Worm (Caenorhabditis elegans) whole organism, dauer: ENCODE data around the gene T05C12.1.

Source experiments
- unc-62 ChIP-seq: sonication (generic microtip); optimal IDR thresholded peaks from 2 replicates; lab custom pipeline; 2017; ENCODE audit warnings: missing biosample characterization, missing genetic modification reagents, missing genetic modification characterization

T05C12.1 gene

DNA sequence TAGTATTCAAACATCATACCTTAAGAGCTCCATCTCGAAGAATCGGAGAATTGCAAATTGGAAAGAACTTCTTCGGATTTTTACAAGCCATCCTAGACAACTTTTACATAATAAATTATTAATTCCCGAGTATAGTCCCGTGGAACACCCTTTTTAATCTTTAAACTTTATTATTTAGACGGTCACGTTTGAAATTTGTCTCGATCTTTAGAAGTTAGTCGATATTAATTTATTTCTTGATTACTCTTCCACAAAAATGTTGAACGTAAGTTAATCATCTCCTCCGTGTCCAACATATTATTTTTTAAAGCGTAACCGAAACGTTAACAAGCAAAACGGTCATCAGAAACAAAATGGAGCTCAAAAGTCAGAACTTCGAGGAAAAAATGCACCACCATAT lies at the start of gene T05C12.1, which contains the start of gene decr-1.3:
TSS of gene T05C12.1 (plus strand) at position 232 of the 400 bp plus-strand sequence.
TSS of gene decr-1.3 (minus strand) at position 101 of the 400 bp plus-strand sequence.
- no peak for TF ChIP-seq unc-62 (GFP tag; lab: Kevin White, UChicago)

DNA sequence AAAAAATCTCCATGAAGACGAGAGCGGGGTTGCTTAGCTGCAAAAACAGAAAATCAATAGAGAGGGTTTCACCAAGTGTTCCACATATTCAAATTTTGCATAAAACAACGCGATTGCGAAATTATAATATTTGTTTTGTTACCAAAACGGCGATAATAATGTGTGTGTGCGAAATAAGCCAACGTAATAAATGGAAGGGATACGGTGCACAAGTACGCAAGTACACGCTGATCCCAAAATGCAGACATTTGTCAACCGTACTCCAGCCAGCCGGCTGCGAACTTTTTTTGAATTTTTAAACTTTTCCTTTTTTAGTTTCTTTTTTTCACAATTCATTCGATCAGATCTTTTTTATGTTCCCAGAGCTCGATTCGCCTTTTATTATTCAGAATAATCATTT lies 48.6 kb upstream of the T05C12.1 start, which contains the start of gene ire-1:
TSS of gene ire-1 (minus strand) at position 44 of the 400 bp plus-strand sequence.
- no peak for TF ChIP-seq unc-62 (GFP tag; lab: Kevin White, UChicago)

DNA sequence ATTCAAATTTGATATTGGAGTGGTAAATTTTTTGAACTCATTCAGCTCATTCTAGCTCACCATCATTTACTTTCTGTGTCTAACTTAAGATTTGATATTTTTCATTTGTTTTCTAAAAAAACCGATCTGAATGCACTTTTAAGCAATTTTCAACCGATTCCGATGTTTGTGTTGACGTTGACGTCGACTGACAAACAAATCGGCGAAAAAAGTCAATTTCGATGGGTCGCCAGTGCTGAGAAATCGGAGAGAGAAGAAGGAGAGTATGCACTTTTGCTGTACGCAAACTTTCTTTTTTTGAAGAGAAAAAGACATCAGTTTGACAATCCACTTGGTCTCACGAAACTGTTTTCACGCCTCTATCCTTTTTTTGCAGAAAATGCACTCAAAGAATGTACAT lies 48.0 kb upstream of the T05C12.1 start:
- no peak for TF ChIP-seq unc-62 (GFP tag; lab: Kevin White, UChicago)

DNA sequence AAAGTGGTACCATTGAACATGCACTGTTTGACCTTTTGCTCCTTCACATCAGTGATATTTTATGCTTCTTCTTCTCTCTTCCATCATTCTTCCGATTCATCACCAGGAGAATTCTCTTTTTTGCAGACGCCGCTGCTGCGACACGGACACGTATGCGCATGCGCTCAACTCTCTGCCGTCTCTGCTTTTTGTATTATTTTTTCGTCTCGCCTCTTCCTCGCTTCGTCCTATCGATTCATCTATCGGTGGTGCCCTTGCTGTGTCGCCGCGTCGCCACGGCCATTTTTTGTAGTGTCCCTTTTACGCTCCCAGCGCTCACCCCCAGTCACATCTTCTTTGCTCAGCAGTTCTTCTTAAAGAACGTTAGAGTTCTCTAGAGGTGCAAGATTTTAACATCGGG lies 47.3 kb upstream of the T05C12.1 start:
- TF ChIP-seq unc-62 (GFP tag; lab: Kevin White, UChicago), result no peak

DNA sequence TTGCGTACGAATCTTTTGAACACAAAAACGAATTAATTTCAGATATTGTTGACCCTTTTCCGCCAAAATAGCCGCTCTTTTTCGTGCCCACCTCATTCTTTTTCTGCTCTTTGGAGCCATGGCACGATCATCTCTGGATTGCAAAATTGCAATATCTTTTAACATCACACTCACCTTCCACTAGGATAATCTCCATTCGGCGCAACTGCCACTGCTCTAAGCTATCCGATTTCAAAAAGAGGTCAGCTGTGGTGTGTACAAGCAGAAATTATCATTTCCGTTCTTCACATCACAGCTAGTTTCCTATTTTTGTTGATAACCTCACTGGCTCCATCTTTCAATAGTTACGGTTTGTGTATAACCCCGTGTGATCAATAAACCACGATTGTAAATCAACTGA lies 46.9 kb upstream of the T05C12.1 start:
- TF ChIP-seq unc-62 (GFP tag; lab: Kevin White, UChicago), result no peak

DNA sequence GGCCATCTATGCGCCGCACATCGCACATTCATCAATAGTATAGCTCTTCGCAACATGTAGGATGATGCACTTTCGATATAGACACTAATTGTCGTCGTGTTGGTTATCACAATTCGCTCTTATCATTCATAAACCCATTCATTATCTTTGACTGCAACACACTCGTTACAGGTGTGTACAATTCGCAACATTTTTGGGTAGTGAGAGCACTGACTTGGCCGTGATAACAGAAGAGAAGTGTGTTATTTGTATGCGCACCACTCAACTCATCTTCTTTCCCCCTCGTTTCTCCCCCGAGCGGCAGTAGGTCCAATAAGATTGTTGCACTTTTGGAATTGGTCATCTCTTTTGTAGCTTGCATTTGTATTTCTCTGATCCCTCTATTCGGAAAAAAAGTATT lies 46.2 kb upstream of the T05C12.1 start:
- no peak for TF ChIP-seq unc-62 (GFP tag; lab: Kevin White, UChicago)

ce11 chrII:8127794-8128193 lies 45.7 kb upstream of the T05C12.1 start:
- no peak for TF ChIP-seq unc-62 (GFP tag; lab: Kevin White, UChicago)

ce11 chrII:8128273-8129039 lies 45.0 kb upstream of the T05C12.1 start:
- TF ChIP-seq unc-62 (GFP tag; lab: Kevin White, UChicago), result no peak

DNA sequence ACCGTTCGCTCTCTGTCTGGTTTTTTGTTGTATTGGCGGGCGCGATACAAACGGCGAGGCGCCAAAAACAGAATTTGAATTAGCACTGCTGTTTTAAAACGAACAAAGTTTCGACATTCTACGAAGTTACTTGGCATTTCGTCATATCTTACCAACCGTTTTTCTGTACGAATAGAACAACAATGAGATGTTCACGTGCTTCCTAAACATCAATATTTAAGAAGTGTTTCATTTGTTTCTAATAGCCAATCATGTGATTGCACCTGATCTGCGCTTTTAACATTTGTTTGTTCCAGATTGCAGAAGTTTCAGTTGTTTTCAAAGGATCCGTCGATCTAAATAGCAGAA lies 44.5 kb upstream of the T05C12.1 start:
- no peak for TF ChIP-seq unc-62 (GFP tag; lab: Kevin White, UChicago)

DNA sequence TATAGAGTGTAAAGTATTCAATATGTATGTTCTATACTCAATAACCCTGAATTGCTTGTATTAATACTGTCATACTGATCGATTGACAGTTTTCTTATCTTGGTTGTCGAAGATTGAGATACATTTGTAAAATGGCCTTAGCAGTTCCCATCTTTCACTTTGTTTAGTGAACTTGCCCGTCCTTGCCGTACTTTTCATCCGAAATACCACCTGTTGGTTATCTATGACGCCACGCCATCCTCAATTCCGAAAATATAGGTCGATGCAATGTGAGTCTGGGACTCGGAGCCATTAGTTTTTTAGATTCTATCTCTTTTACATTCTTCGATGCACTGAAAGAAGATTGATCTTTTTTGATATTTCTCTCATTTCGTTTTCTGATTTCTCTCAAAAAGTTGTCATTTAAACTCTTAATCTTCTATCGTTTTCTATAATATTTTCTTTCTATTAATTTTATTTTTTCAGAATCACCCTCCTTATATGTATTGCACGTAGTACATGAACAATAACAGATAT lies 43.9 kb upstream of the T05C12.1 start, which contains the start of gene ulp-4:
TSS of gene ulp-4 (plus strand) at position 466 of the 516 bp plus-strand sequence.
- TF ChIP-seq unc-62 (GFP tag; lab: Kevin White, UChicago), result no peak

DNA sequence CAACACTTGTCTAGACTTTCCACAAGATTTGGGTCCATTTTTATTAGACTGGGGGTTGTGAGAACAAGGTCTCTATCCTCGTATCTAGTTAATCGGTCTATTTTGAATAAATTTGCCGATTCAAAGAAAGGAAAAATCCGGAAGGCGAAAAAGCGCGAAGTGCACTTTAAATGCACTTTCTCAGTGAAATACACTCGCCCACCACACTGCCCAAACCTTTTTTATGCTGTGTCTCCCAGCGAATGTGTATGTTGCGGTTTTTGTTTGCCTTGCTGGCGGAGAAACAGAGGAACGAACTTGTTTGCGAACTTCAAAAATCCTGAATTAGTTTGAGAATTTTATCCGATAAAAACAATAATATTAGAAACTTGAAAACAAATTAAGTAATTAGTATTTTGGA lies 42.7 kb upstream of the T05C12.1 start:
- no peak for TF ChIP-seq unc-62 (GFP tag; lab: Kevin White, UChicago)

- TF ChIP-seq unc-62 (GFP tag; lab: Kevin White, UChicago), result no peak
Observed at ce11 chrII:8131413-8131966, 42.0 kb upstream of the T05C12.1 start.

ce11 chrII:8135953-8136352 lies 37.5 kb upstream of the T05C12.1 start:
- no peak for TF ChIP-seq unc-62 (GFP tag; lab: Kevin White, UChicago)

ce11 chrII:8136818-8137217 lies 36.7 kb upstream of the T05C12.1 start, which contains the start of gene ctns-1:
ctns-1 (minus strand) TSS chrII:8136918.
- no peak for TF ChIP-seq unc-62 (GFP tag; lab: Kevin White, UChicago)

DNA sequence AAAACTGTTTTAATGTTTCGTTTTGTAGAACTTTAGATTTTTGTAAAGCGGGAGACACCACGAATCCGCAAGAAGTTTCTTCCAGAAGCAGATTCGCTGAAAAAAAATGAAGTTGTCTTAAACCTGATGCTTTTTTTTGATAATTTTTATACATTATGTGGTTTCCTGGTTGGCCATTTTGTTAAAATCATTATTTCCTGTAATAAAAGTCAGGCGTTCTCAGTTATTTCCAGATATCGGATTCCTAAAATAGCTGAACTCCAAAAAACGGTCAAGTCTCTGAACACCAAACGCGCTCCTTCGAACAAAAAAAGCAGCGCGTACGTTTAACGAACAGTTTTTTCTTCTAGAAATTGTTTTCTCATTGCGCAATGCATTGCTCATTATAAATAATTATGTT lies 36.1 kb upstream of the T05C12.1 start:
- no peak for TF ChIP-seq unc-62 (GFP tag; lab: Kevin White, UChicago)

DNA sequence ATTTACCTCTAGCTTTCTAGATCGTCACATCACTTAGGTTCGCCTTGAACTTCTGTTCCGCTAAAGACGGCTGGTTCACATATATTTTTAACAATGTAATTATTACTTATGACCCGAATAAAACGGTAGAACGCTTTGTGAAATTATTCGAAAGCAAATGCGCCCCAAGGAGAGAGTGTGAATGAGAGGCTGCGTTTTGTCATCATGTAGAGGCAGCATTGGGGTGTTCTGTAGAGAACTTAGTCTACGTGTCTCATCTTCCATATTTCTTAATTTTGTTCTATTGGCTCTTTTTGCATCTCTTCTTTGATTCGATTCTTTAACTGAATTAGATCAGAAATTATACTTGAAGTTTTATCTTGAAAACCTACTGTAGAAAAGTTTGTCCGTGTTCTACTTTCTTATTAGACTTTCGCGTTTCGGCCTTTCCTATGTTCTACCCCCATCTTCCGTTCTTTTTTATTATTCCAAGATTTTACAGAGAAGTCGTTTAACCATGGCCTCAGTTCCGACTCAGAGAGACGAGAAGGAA lies 35.4 kb upstream of the T05C12.1 start, which contains the start of gene cdc-48.2:
TSS of gene cdc-48.2 (plus strand) at position 482 of the 532 bp plus-strand sequence.
- TF ChIP-seq unc-62 (GFP tag; lab: Kevin White, UChicago), result no peak
